Fruit fly (Drosophila melanogaster): ENCODE results near the gene Rad9.

Gene Rad9

dm6 chr3L:18822049-18822448 lies 50.3 kb downstream of the Rad9 start:
- TF ChIP-seq dl (GFP tag; optimal IDR thresholded peaks at IDR 0.05; ENCODE audit: insufficient read depth in 1 of 2, partially characterized antibody in 2 of 2), result no peak
- no peak for TF ChIP-seq foxo (GFP tag; optimal IDR thresholded peaks at IDR 0.05)
- no peak for TF ChIP-seq h (GFP tag; optimal IDR thresholded peaks at IDR 0.05)
- TF ChIP-seq jim (GFP tag; optimal IDR thresholded peaks at IDR 0.05), result no peak
- TF ChIP-seq tai (GFP tag; optimal IDR thresholded peaks at IDR 0.05), result no peak
- TF ChIP-seq Hr83 (GFP tag; optimal IDR thresholded peaks at IDR 0.05; ENCODE audit: poor library complexity, severe bottlenecking), result no peak
- no peak for TF ChIP-seq GATAd (GFP tag; optimal IDR thresholded peaks at IDR 0.05)
- TF ChIP-seq br (GFP tag; optimal IDR thresholded peaks at IDR 0.05), result no peak
- TF ChIP-seq brk (GFP tag; optimal IDR thresholded peaks at IDR 0.05), result no peak
- TF ChIP-seq Hr78 (GFP tag; optimal IDR thresholded peaks at IDR 0.05), result no peak
- no peak for TF ChIP-seq HLH106 (tag; optimal IDR thresholded peaks at IDR 0.05)
- TF ChIP-seq Hnf4 (GFP tag; optimal IDR thresholded peaks at IDR 0.05), result no peak

- TF ChIP-seq Dif (GFP tag; optimal IDR thresholded peaks at IDR 0.05; ENCODE audit: partially characterized antibody) (peak; percentile 18), tai (GFP tag; optimal IDR thresholded peaks at IDR 0.05) (no peak), Vsx2 (GFP tag; optimal IDR thresholded peaks at IDR 0.05; ENCODE audit: partially characterized antibody) (peak; percentile 38), Hnf4 (GFP tag; optimal IDR thresholded peaks at IDR 0.05) (no peak)
These were observed 51.5 kb downstream of the Rad9 start, which contains the start of the genes CG14073 and HipHop for dm6 chr3L:18820638-18821382. TSS of gene CG14073 (minus strand) at chr3L:18820675. TSS of gene HipHop (plus strand) at chr3L:18821171.
